Worm (Caenorhabditis elegans) whole organism, mixed stage, embryonic: Measurements from ENCODE around the gene hyls-1.

ENCODE experiments used
- bed-3 ChIP-seq: fragments of 200-800 bp; sonication (Bioruptor generic); optimal IDR thresholded peaks from 3 replicates; lab custom pipeline; 2018; ENCODE audit warnings: mild to moderate bottlenecking, missing genetic modification characterization, moderate library complexity, missing compliant biosample characterization
- blmp-1 ChIP-seq: fragments of 150-350 bp; optimal IDR thresholded peaks from 2 replicates; lab custom pipeline; 2014; ENCODE audit warnings: missing biosample characterization, missing genetic modification characterization
- ceh-39 ChIP-seq: fragments of 150-350 bp; optimal IDR thresholded peaks from 2 replicates; lab custom pipeline; 2014; ENCODE audit warnings: missing biosample characterization, missing genetic modification characterization
- ceh-43 ChIP-seq: fragments of 200-800 bp; sonication (Bioruptor generic); optimal IDR thresholded peaks from 2 replicates; lab custom pipeline; 2018; ENCODE audit warnings: mild to moderate bottlenecking, missing genetic modification characterization, moderate library complexity, missing compliant biosample characterization
- ceh-83 ChIP-seq: fragments of 200-800 bp; sonication (Bioruptor generic); optimal IDR thresholded peaks from 2 replicates; lab custom pipeline; 2018; ENCODE audit warnings: mild to moderate bottlenecking, missing genetic modification characterization, missing compliant biosample characterization
- ces-1 ChIP-seq: fragments of 150-350 bp; optimal IDR thresholded peaks from 2 replicates; lab custom pipeline; 2014; ENCODE audit warnings: missing biosample characterization, missing genetic modification reagents, missing genetic modification characterization
- cnd-1 ChIP-seq: fragments of 200-800 bp; sonication (Bioruptor generic); optimal IDR thresholded peaks from 2 replicates; lab custom pipeline; 2018; ENCODE audit warnings: mild to moderate bottlenecking, missing genetic modification characterization, missing compliant biosample characterization
- drap-1 ChIP-seq: fragments of 200-800 bp; sonication (Bioruptor generic); optimal IDR thresholded peaks from 3 replicates; lab custom pipeline; 2018; ENCODE audit warnings: mild to moderate bottlenecking, missing genetic modification characterization, missing compliant biosample characterization
- elt-1 ChIP-seq: sonication (generic microtip); optimal IDR thresholded peaks from 2 replicates; lab custom pipeline; 2017; ENCODE audit warnings: missing genetic modification characterization, mild to moderate bottlenecking, missing compliant biosample characterization, antibody characterized with exemption, moderate library complexity, borderline replicate concordance; ENCODE audit not compliant: insufficient read depth
- elt-3 ChIP-seq: fragments of 150-350 bp; optimal IDR thresholded peaks from 2 replicates; lab custom pipeline; 2014; ENCODE audit warnings: missing biosample characterization, missing genetic modification characterization
- flh-1 ChIP-seq: fragments of 200-800 bp; sonication (Bioruptor generic); optimal IDR thresholded peaks from 2 replicates; lab custom pipeline; 2018; ENCODE audit warnings: mild to moderate bottlenecking, missing genetic modification characterization, moderate library complexity, missing compliant biosample characterization
- ham-2 ChIP-seq: fragments of 200-800 bp; sonication (Bioruptor generic); optimal IDR thresholded peaks from 2 replicates; lab custom pipeline; 2018; ENCODE audit warnings: mild to moderate bottlenecking, missing genetic modification characterization, missing compliant biosample characterization
- hlh-1 ChIP-seq: fragments of 150-350 bp; optimal IDR thresholded peaks from 2 replicates; lab custom pipeline; 2014; ENCODE audit warnings: missing biosample characterization, missing genetic modification reagents, missing genetic modification characterization
- lin-13 ChIP-seq: fragments of 150-350 bp; optimal IDR thresholded peaks from 2 replicates; lab custom pipeline; 2014; ENCODE audit warnings: missing biosample characterization, missing genetic modification characterization
- lin-32 ChIP-seq: fragments of 200-800 bp; sonication (Bioruptor generic); optimal IDR thresholded peaks from 2 replicates; lab custom pipeline; 2018; ENCODE audit warnings: mild to moderate bottlenecking, missing genetic modification characterization, missing compliant biosample characterization
- lsy-2 ChIP-seq: fragments of 150-350 bp; optimal IDR thresholded peaks from 2 replicates; lab custom pipeline; 2014; ENCODE audit warnings: missing biosample characterization, missing genetic modification characterization
- mab-5 ChIP-seq: fragments of 150-350 bp; optimal IDR thresholded peaks from 2 replicates; lab custom pipeline; 2014; ENCODE audit warnings: missing biosample characterization, missing genetic modification characterization
- mep-1 ChIP-seq: fragments of 150-350 bp; optimal IDR thresholded peaks from 2 replicates; lab custom pipeline; 2017; ENCODE audit warnings: missing biosample characterization, missing genetic modification reagents, missing genetic modification characterization, inconsistent platforms
- mls-2 ChIP-seq: sonication (generic microtip); optimal IDR thresholded peaks from 2 replicates; lab custom pipeline; 2016; ENCODE audit warnings: mild to moderate bottlenecking, missing genetic modification characterization, moderate library complexity, missing compliant biosample characterization
- nhr-12 ChIP-seq: fragments of 150-350 bp; optimal IDR thresholded peaks from 2 replicates; lab custom pipeline; 2014; ENCODE audit warnings: missing biosample characterization, missing genetic modification characterization
- nhr-2 ChIP-seq: fragments of 150-350 bp; optimal IDR thresholded peaks from 2 replicates; lab custom pipeline; 2014; ENCODE audit warnings: missing biosample characterization, missing genetic modification characterization
- nhr-237 ChIP-seq: fragments of 150-350 bp; optimal IDR thresholded peaks from 2 replicates; lab custom pipeline; 2014; ENCODE audit warnings: missing biosample characterization, missing genetic modification characterization
- nhr-28 ChIP-seq: fragments of 150-350 bp; optimal IDR thresholded peaks from 2 replicates; lab custom pipeline; 2014; ENCODE audit warnings: missing biosample characterization, missing genetic modification characterization
- nhr-76 ChIP-seq: sonication (generic microtip); optimal IDR thresholded peaks from 2 replicates; lab custom pipeline; 2017; ENCODE audit warnings: missing biosample characterization, missing genetic modification characterization
- sem-2 ChIP-seq: fragments of 200-800 bp; sonication (Bioruptor generic); optimal IDR thresholded peaks from 2 replicates; lab custom pipeline; 2018; ENCODE audit warnings: mild to moderate bottlenecking, missing genetic modification characterization, missing compliant biosample characterization
- sptf-1 ChIP-seq: sonication (generic microtip); optimal IDR thresholded peaks from 2 replicates; lab custom pipeline; 2017; ENCODE audit warnings: mild to moderate bottlenecking, missing genetic modification characterization, moderate library complexity, missing compliant biosample characterization
- tbx-8 ChIP-seq: fragments of 200-800 bp; sonication (Bioruptor generic); optimal IDR thresholded peaks from 2 replicates; lab custom pipeline; 2018; ENCODE audit warnings: mild to moderate bottlenecking, missing genetic modification characterization, moderate library complexity, missing compliant biosample characterization
- unc-120 ChIP-seq: sonication (generic microtip); optimal IDR thresholded peaks from 2 replicates; lab custom pipeline; 2017; ENCODE audit warnings: missing genetic modification characterization, missing compliant biosample characterization; ENCODE audit not compliant: poor library complexity, severe bottlenecking
- unc-39 ChIP-seq: fragments of 150-350 bp; optimal IDR thresholded peaks from 2 replicates; lab custom pipeline; 2014; ENCODE audit warnings: missing biosample characterization, missing genetic modification characterization
- unc-62 ChIP-seq: fragments of 150-350 bp; optimal IDR thresholded peaks from 2 replicates; lab custom pipeline; 2014; ENCODE audit warnings: missing biosample characterization, missing genetic modification reagents, missing genetic modification characterization
- zip-8 ChIP-seq: fragments of 150-350 bp; optimal IDR thresholded peaks from 2 replicates; lab custom pipeline; 2014; ENCODE audit warnings: missing biosample characterization, missing genetic modification characterization
- ztf-11 ChIP-seq: fragments of 150-350 bp; optimal IDR thresholded peaks from 2 replicates; lab custom pipeline; 2014; ENCODE audit warnings: missing biosample characterization, missing genetic modification characterization

Gene hyls-1

DNA sequence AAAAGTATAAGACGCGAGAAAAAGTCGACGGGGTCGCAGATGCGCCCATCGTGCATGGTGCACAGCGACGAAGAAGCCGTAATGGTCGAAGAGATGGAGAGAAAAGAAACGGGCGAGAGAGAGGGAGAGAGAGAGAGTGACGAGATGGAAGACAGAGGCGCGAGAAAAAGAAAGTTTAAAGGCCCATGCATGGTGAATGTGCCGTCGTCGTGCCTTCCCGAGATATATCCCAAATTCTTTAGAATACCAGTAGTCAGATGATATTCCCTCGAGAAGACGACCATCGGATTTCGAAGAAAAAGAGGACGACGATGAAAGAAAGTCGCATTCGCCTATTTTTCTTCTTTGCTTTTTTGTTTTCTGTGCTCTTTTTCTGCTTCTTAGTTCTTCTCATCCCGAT, 21.2 kb upstream of the hyls-1 start:
- TF ChIP-seq mab-5 (tag; lab: Kevin White, UChicago) (no peak), elt-1 (tag; lab: Kevin White, UChicago) (no peak), nhr-2 (tag; lab: Kevin White, UChicago) (no peak), lin-32 (no peak), mls-2 (tag; lab: Kevin White, UChicago) (no peak), cnd-1 (no peak), nhr-237 (tag; lab: Kevin White, UChicago) (no peak), unc-62 (GFP tag; lab: Kevin White, UChicago) (no peak), drap-1 (GFP tag; lab: Kevin White, UChicago) (no peak), flh-1 (GFP tag; lab: Kevin White, UChicago) (no peak), bed-3 (GFP tag; lab: Kevin White, UChicago) (no peak), nhr-28 (no peak), sptf-1 (no peak), unc-120 (tag; lab: Kevin White, UChicago) (no peak), mep-1 (tag; lab: Kevin White, UChicago) (no peak), hlh-1 (no peak), nhr-12 (tag; lab: Kevin White, UChicago) (no peak), ceh-83 (GFP tag; lab: Kevin White, UChicago) (no peak), lsy-2 (tag; lab: Kevin White, UChicago) (no peak)

DNA sequence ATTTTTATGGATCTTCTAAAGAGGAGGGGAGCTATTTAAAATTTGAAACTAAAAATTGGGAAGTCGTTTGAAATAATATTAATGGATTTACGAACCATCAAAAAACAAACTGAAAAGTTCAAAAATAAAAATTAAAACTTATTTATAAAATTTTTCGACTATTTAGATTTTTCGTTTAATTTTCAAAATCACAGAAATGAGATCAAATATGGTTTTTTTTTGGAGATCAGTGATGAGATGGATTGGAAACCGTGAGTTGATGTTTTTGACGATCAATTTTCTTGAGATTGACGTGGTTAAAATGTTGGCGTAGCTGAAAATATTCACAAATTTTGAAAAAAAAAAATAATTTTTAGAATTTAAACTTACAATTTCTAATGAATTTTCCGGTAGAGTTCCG, 18.2 kb upstream of the hyls-1 start, which contains the start of gene C13F10.5:
Gene C13F10.5 (minus strand): TSS at position 101 of the 400 bp plus-strand sequence.
- no peak for TF ChIP-seq tbx-8
- TF ChIP-seq ces-1, result no peak
- no peak for TF ChIP-seq elt-3
- no peak for TF ChIP-seq bed-3 (GFP tag; lab: Kevin White, UChicago)
- no peak for TF ChIP-seq nhr-76 (tag; lab: Kevin White, UChicago)
- TF ChIP-seq lin-32, result no peak
- TF ChIP-seq ceh-43 (GFP tag; lab: Kevin White, UChicago), result no peak
- no peak for TF ChIP-seq blmp-1
- no peak for TF ChIP-seq ztf-11 (tag; lab: Kevin White, UChicago)
- TF ChIP-seq unc-39, result no peak
- no peak for TF ChIP-seq drap-1 (GFP tag; lab: Kevin White, UChicago)
- no peak for TF ChIP-seq sptf-1
- TF ChIP-seq ham-2 (GFP tag; lab: Kevin White, UChicago), result no peak
- TF ChIP-seq zip-8, result no peak

ce11 chrV:7220973-7221519, 16.1 kb upstream of the hyls-1 start, which contains the start of the genes C13F10.8, C13F10.6 and kxd-1:
Gene C13F10.8, minus strand, starts transcription at chrV:7221023.
Gene C13F10.6, minus strand, starts transcription at chrV:7221039.
Gene kxd-1, plus strand, starts transcription at chrV:7221469.
- no peak for TF ChIP-seq tbx-8
- TF ChIP-seq sptf-1, result no peak
- TF ChIP-seq lin-32, result no peak
- TF ChIP-seq mep-1 (tag; lab: Kevin White, UChicago), result peak; percentile 15
- no peak for TF ChIP-seq unc-39
- TF ChIP-seq nhr-237 (tag; lab: Kevin White, UChicago), result no peak
- TF ChIP-seq unc-62 (GFP tag; lab: Kevin White, UChicago), result no peak

DNA sequence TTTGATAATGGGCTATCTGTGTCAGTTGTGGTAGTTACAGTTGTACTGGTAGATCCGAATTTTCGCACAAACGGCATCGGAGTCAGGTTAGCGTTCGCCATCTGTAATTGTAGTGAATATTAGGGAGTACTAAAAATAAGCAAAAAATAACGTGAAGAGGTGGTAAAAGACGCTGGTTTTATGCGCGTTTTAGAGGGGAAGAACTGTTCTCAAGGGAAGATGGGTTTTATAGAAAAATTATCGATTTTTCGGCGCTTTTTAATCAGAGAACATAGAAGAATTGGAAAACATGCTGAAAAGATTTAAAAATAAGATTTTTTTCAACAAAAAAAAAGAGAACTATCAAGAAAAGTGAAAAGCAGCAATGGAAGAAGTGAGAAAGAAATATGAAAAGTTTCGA, 14.0 kb upstream of the hyls-1 start, which contains the start of gene C13F10.7:
Gene C13F10.7 (minus strand): TSS at position 101 of the 400 bp plus-strand sequence.
- no peak for TF ChIP-seq unc-39
- TF ChIP-seq sem-2 (GFP tag; lab: Kevin White, UChicago), result no peak
- TF ChIP-seq ceh-39 (tag; lab: Kevin White, UChicago), result no peak
- TF ChIP-seq blmp-1, result no peak
- no peak for TF ChIP-seq lsy-2 (tag; lab: Kevin White, UChicago)
- no peak for TF ChIP-seq unc-62 (GFP tag; lab: Kevin White, UChicago)
- TF ChIP-seq nhr-76 (tag; lab: Kevin White, UChicago), result no peak
- no peak for TF ChIP-seq lin-13 (tag; lab: Kevin White, UChicago)
- no peak for TF ChIP-seq elt-3
- no peak for TF ChIP-seq nhr-237 (tag; lab: Kevin White, UChicago)
- no peak for TF ChIP-seq bed-3 (GFP tag; lab: Kevin White, UChicago)
- TF ChIP-seq flh-1 (GFP tag; lab: Kevin White, UChicago), result no peak
- TF ChIP-seq mep-1 (tag; lab: Kevin White, UChicago), result no peak
